Worm (Caenorhabditis elegans) whole organism, L3 larva: ENCODE results near the gene lact-7.

Experiments used
- ZK546.5 ChIP-seq: sonication (generic microtip); optimal IDR thresholded peaks from 2 replicates; lab custom pipeline; 2017; ENCODE audit warnings: missing biosample characterization, missing genetic modification characterization
- aly-2 ChIP-seq: fragments of 150-350 bp; optimal IDR thresholded peaks from 2 replicates; lab custom pipeline; 2014; ENCODE audit warnings: missing biosample characterization, missing genetic modification characterization
- ama-1 ChIP-seq: fragments of 150-350 bp; optimal IDR thresholded peaks from 2 replicates; lab custom pipeline; 2018
- ceh-16 ChIP-seq: sonication (generic microtip); optimal IDR thresholded peaks from 2 replicates; lab custom pipeline; 2017; ENCODE audit warnings: missing biosample characterization, missing genetic modification characterization
- ceh-28 ChIP-seq: fragments of 150-350 bp; optimal IDR thresholded peaks from 2 replicates; lab custom pipeline; 2014; ENCODE audit warnings: missing biosample characterization, missing genetic modification reagents, missing genetic modification characterization
- ceh-9 ChIP-seq: sonication (generic microtip); optimal IDR thresholded peaks from 2 replicates; lab custom pipeline; 2018; ENCODE audit warnings: missing biosample characterization, missing genetic modification characterization
- fkh-10 ChIP-seq: sonication (generic microtip); optimal IDR thresholded peaks from 2 replicates; lab custom pipeline; 2017; ENCODE audit warnings: missing biosample characterization, missing genetic modification reagents, missing genetic modification characterization
- fos-1 ChIP-seq: fragments of 150-350 bp; optimal IDR thresholded peaks from 2 replicates; lab custom pipeline; 2014; ENCODE audit warnings: missing biosample characterization, missing genetic modification characterization
- nhr-43 ChIP-seq: sonication (generic microtip); optimal IDR thresholded peaks from 2 replicates; lab custom pipeline; 2016; ENCODE audit warnings: mild to moderate bottlenecking, missing genetic modification characterization, missing compliant biosample characterization; ENCODE audit not compliant: poor library complexity, severe bottlenecking
- pqm-1 ChIP-seq: fragments of 150-350 bp; optimal IDR thresholded peaks from 2 replicates; lab custom pipeline; 2017; ENCODE audit warnings: missing biosample characterization, missing genetic modification characterization, inconsistent platforms
- skn-1 ChIP-seq: fragments of 150-350 bp; optimal IDR thresholded peaks from 2 replicates; lab custom pipeline; 2014; ENCODE audit warnings: missing biosample characterization, missing genetic modification characterization
- unc-62 ChIP-seq: fragments of 150-350 bp; sonication (generic microtip); optimal IDR thresholded peaks from 4 replicates; lab custom pipeline; 2014; ENCODE audit warnings: missing biosample characterization, missing genetic modification reagents, missing genetic modification characterization
- ztf-11 ChIP-seq: fragments of 150-350 bp; optimal IDR thresholded peaks from 2 replicates; lab custom pipeline; 2014; ENCODE audit warnings: missing biosample characterization, missing genetic modification characterization
- ztf-4 ChIP-seq: fragments of 150-350 bp; optimal IDR thresholded peaks from 2 replicates; lab custom pipeline; 2014; ENCODE audit warnings: missing biosample characterization, missing genetic modification characterization

- TF ChIP-seq skn-1 = no peak
- TF ChIP-seq ceh-28 (tag; lab: Kevin White, UChicago) = no peak
- TF ChIP-seq fos-1 (tag; lab: Kevin White, UChicago) = no peak
- TF ChIP-seq pqm-1 (tag; lab: Kevin White, UChicago) = no peak
- no peak for TF ChIP-seq unc-62 (GFP tag; lab: Kevin White, UChicago)
- no peak for TF ChIP-seq nhr-43 (tag; lab: Kevin White, UChicago)
- no peak for TF ChIP-seq ama-1 (lab: Kevin White, UChicago)
- TF ChIP-seq ztf-4 (tag; lab: Kevin White, UChicago) = no peak
- TF ChIP-seq ZK546.5 (tag; lab: Kevin White, UChicago) = no peak
- TF ChIP-seq ztf-11 (tag; lab: Kevin White, UChicago) = no peak
- no peak for TF ChIP-seq ceh-16 (tag; lab: Kevin White, UChicago)
- TF ChIP-seq fkh-10 = no peak
- TF ChIP-seq ceh-9 (tag; lab: Kevin White, UChicago) = no peak
- TF ChIP-seq aly-2 = no peak
These were observed 25.3 kb downstream of the lact-7 start, which contains the start of gene Y102F5A.1 for ce11 chrX:11784230-11784629.
